Fruit fly (Drosophila melanogaster) whole organism, embryonic: Measurements from ENCODE around the gene alphaCOP.

Source experiments
- Atf3 ChIP-seq: fragments of 200-800 bp; sonication (Bioruptor generic); optimal IDR thresholded peaks from 3 replicates; lab custom pipeline; 2016; ENCODE audit warnings: missing biosample characterization, missing genetic modification characterization
- Awh ChIP-seq: fragments of 200-800 bp; sonication (Bioruptor generic); IDR thresholded peaks from 2 replicates; pipeline ENCODE4, ENCODE4 v1.3.6; 2022; ENCODE audit warnings: missing biosample characterization, missing genetic modification characterization
- Bgb ChIP-seq: fragments of 200-800 bp; sonication (Bioruptor generic); IDR thresholded peaks from 2 replicates; pipeline ENCODE4 v1.3.6; 2022; ENCODE audit warnings: missing biosample characterization, missing genetic modification characterization; ENCODE audit not compliant: partially characterized antibody
- CG1233 ChIP-seq: fragments of 200-800 bp; sonication (Bioruptor generic); optimal IDR thresholded peaks from 4 replicates; lab custom pipeline; 2018; ENCODE audit warnings: missing biosample characterization, mild to moderate bottlenecking, missing genetic modification characterization
- CG12769 ChIP-seq: fragments of 200-800 bp; sonication (Bioruptor generic); optimal IDR thresholded peaks from 2 replicates; lab custom pipeline; 2019; ENCODE audit warnings: missing biosample characterization, mild to moderate bottlenecking, missing genetic modification characterization, moderate library complexity
- CG12942 ChIP-seq: fragments of 200-800 bp; sonication (Bioruptor generic); optimal IDR thresholded peaks from 3 replicates; lab custom pipeline; 2016; ENCODE audit warnings: missing biosample characterization, missing genetic modification characterization
- CG14014 ChIP-seq: fragments of 200-800 bp; sonication (Bioruptor generic); IDR thresholded peaks from 2 replicates; pipeline ENCODE4 v1.3.6; 2022; ENCODE audit warnings: missing biosample characterization, missing genetic modification characterization
- CG14050 ChIP-seq: fragments of 200-800 bp; sonication (Bioruptor generic); IDR thresholded peaks from 3 replicates; pipeline ENCODE4 v1.3.6; 2022; ENCODE audit warnings: missing biosample characterization, missing genetic modification characterization
- CG18599 ChIP-seq: fragments of 200-800 bp; sonication (Bioruptor generic); optimal IDR thresholded peaks from 3 replicates; lab custom pipeline; 2017; ENCODE audit warnings: missing biosample characterization, missing genetic modification characterization, mild to moderate bottlenecking, moderate library complexity, missing genetic modification reagents
- CG2875 ChIP-seq: fragments of 200-800 bp; sonication (Bioruptor generic); optimal IDR thresholded peaks from 2 replicates; lab custom pipeline; 2017; ENCODE audit warnings: missing biosample characterization, mild to moderate bottlenecking, missing genetic modification characterization, missing genetic modification reagents
- CG31224 ChIP-seq: fragments of 200-800 bp; sonication (Bioruptor generic); IDR thresholded peaks from 2 replicates; pipeline ENCODE4 v1.3.6; 2022; ENCODE audit warnings: missing biosample characterization, missing genetic modification characterization
- CG34422 ChIP-seq: fragments of 200-800 bp; sonication (Bioruptor generic); IDR thresholded peaks from 3 replicates; pipeline ENCODE4 v1.3.6; 2022; ENCODE audit warnings: missing biosample characterization, missing genetic modification characterization
- CG4707 ChIP-seq: fragments of 200-800 bp; sonication (Bioruptor generic); optimal IDR thresholded peaks from 2 replicates; lab custom pipeline; 2018; ENCODE audit warnings: missing biosample characterization, mild to moderate bottlenecking, missing genetic modification characterization, moderate library complexity
- CG5953 ChIP-seq: fragments of 200-800 bp; sonication (Bioruptor generic); IDR thresholded peaks from 2 replicates; pipeline ENCODE4 v1.3.6; 2022; ENCODE audit warnings: missing biosample characterization, missing genetic modification characterization
- CG6813 ChIP-seq: fragments of 200-800 bp; sonication (Bioruptor generic); optimal IDR thresholded peaks from 2 replicates; lab custom pipeline; 2017; ENCODE audit warnings: missing biosample characterization, missing genetic modification characterization, mild to moderate bottlenecking, moderate library complexity, missing genetic modification reagents
- CG8765 ChIP-seq: fragments of 200-800 bp; sonication (Bioruptor generic); IDR thresholded peaks from 2 replicates; pipeline ENCODE4 v1.3.6; 2022; ENCODE audit warnings: missing biosample characterization, missing genetic modification characterization
- CoRest ChIP-seq: fragments of 200-800 bp; sonication (Bioruptor generic); optimal IDR thresholded peaks from 3 replicates; lab custom pipeline; 2018; ENCODE audit warnings: missing biosample characterization, mild to moderate bottlenecking, missing genetic modification characterization, moderate library complexity
- CrebB ChIP-seq: fragments of 200-800 bp; sonication (Bioruptor generic); optimal IDR thresholded peaks from 3 replicates; lab custom pipeline; 2018; ENCODE audit warnings: missing biosample characterization, mild to moderate bottlenecking, missing genetic modification characterization
- D19B ChIP-seq: fragments of 200-800 bp; sonication (Bioruptor generic); optimal IDR thresholded peaks from 2 replicates; lab custom pipeline; 2017; ENCODE audit warnings: missing biosample characterization, mild to moderate bottlenecking, missing genetic modification characterization
- Deaf1 ChIP-seq: fragments of 200-800 bp; optimal IDR thresholded peaks from 3 replicates; lab custom pipeline; 2019; ENCODE audit warnings: missing biosample characterization, mild to moderate bottlenecking, missing genetic modification characterization, moderate library complexity
- Doc2 ChIP-seq: fragments of 200-800 bp; sonication (Bioruptor generic); IDR thresholded peaks from 2 replicates; pipeline ENCODE4 v1.3.6; 2022; ENCODE audit warnings: missing biosample characterization, missing genetic modification characterization
- ERR ChIP-seq: fragments of 200-800 bp; sonication (Bioruptor generic); optimal IDR thresholded peaks from 2 replicates; lab custom pipeline; 2016; ENCODE audit warnings: missing biosample characterization, missing genetic modification characterization
- Elba2 ChIP-seq: fragments of 200-800 bp; sonication (Bioruptor generic); optimal IDR thresholded peaks from 3 replicates; lab custom pipeline; 2016; ENCODE audit warnings: missing biosample characterization, missing genetic modification characterization
- Gsc ChIP-seq: fragments of 200-800 bp; sonication (Bioruptor generic); IDR thresholded peaks from 2 replicates; pipeline ENCODE4 v1.3.6; 2022; ENCODE audit warnings: missing biosample characterization, missing genetic modification characterization
- MESR4 ChIP-seq: fragments of 200-800 bp; sonication (Bioruptor generic); optimal IDR thresholded peaks from 2 replicates; lab custom pipeline; 2018; ENCODE audit warnings: missing biosample characterization, mild to moderate bottlenecking, missing genetic modification characterization, moderate library complexity
- MTF-1 ChIP-seq: fragments of 200-800 bp; sonication (Bioruptor generic); optimal IDR thresholded peaks from 2 replicates; lab custom pipeline; 2018; ENCODE audit warnings: missing biosample characterization, mild to moderate bottlenecking, missing genetic modification characterization, borderline replicate concordance
- Mrtf ChIP-seq: fragments of 200-800 bp; sonication (Bioruptor generic); IDR thresholded peaks from 3 replicates; pipeline ENCODE4 v1.3.6; 2022; ENCODE audit warnings: missing biosample characterization, missing genetic modification characterization
- Myb ChIP-seq: fragments of 200-800 bp; sonication (Bioruptor generic); optimal IDR thresholded peaks from 2 replicates; lab custom pipeline; 2016; ENCODE audit warnings: missing biosample characterization, missing genetic modification characterization
- Nf-YB ChIP-seq: fragments of 200-800 bp; sonication (Bioruptor generic); optimal IDR thresholded peaks from 3 replicates; lab custom pipeline; 2019; ENCODE audit warnings: missing biosample characterization, mild to moderate bottlenecking, missing genetic modification characterization, moderate library complexity
- Ptx1 ChIP-seq: fragments of 200-800 bp; sonication (Bioruptor generic); IDR thresholded peaks from 2 replicates; pipeline ENCODE4 v1.3.6; 2022; ENCODE audit warnings: missing biosample characterization, missing genetic modification characterization
- Ravus ChIP-seq: fragments of 200-800 bp; sonication (Bioruptor generic); IDR thresholded peaks from 2 replicates; pipeline ENCODE4 v1.3.6; 2022; ENCODE audit warnings: missing biosample characterization, missing genetic modification characterization
- Rfx ChIP-seq: fragments of 200-800 bp; sonication (Bioruptor generic); IDR thresholded peaks from 2 replicates; pipeline ENCODE4 v1.3.6; 2022; ENCODE audit warnings: missing biosample characterization, missing genetic modification characterization
- Sry-β ChIP-seq: fragments of 200-800 bp; sonication (Bioruptor generic); optimal IDR thresholded peaks from 2 replicates; lab custom pipeline; 2018; ENCODE audit warnings: missing biosample characterization, mild to moderate bottlenecking, missing genetic modification characterization, moderate library complexity
- ab ChIP-seq: fragments of 200-800 bp; sonication (Bioruptor generic); optimal IDR thresholded peaks from 2 replicates; lab custom pipeline; 2016; ENCODE audit warnings: missing biosample characterization, missing genetic modification characterization
- abd-A ChIP-seq: fragments of 200-800 bp; sonication (Bioruptor generic); optimal IDR thresholded peaks from 3 replicates; lab custom pipeline; 2019; ENCODE audit warnings: missing biosample characterization, mild to moderate bottlenecking, missing genetic modification characterization, moderate library complexity
- chn ChIP-seq: fragments of 200-800 bp; sonication (Bioruptor generic); optimal IDR thresholded peaks from 2 replicates; lab custom pipeline; 2016; ENCODE audit warnings: missing biosample characterization, missing genetic modification characterization
- da ChIP-seq: fragments of 200-800 bp; sonication (Bioruptor generic); optimal IDR thresholded peaks from 2 replicates; lab custom pipeline; 2016; ENCODE audit warnings: missing biosample characterization, missing genetic modification characterization
- dati ChIP-seq: fragments of 200-800 bp; sonication (Bioruptor generic); IDR thresholded peaks from 2 replicates; pipeline ENCODE4 v1.3.6; 2022; ENCODE audit warnings: missing biosample characterization, missing genetic modification characterization
- fd3F ChIP-seq: fragments of 200-800 bp; sonication (Bioruptor generic); optimal IDR thresholded peaks from 2 replicates; lab custom pipeline; 2018; ENCODE audit warnings: missing biosample characterization, mild to moderate bottlenecking, missing genetic modification characterization, moderate library complexity
- hb ChIP-seq: fragments of 200-800 bp; sonication (Bioruptor generic); IDR thresholded peaks from 3 replicates; pipeline ENCODE4 v1.3.6; 2022; ENCODE audit warnings: missing biosample characterization, missing genetic modification characterization; ENCODE audit not compliant: partially characterized antibody
- inv ChIP-seq: fragments of 200-800 bp; sonication (Bioruptor generic); IDR thresholded peaks from 2 replicates; pipeline ENCODE4 v1.3.6; 2022; ENCODE audit warnings: missing biosample characterization, missing genetic modification characterization; ENCODE audit not compliant: partially characterized antibody
- mld ChIP-seq: fragments of 200-800 bp; sonication (Bioruptor generic); IDR thresholded peaks from 3 replicates; pipeline ENCODE4 v1.3.6; 2022; ENCODE audit warnings: missing biosample characterization, missing genetic modification characterization; ENCODE audit not compliant: partially characterized antibody
- nerfin-1 ChIP-seq: fragments of 200-800 bp; sonication (Bioruptor generic); optimal IDR thresholded peaks from 3 replicates; lab custom pipeline; 2019; ENCODE audit warnings: missing biosample characterization, mild to moderate bottlenecking, missing genetic modification characterization, moderate library complexity
- psq ChIP-seq: fragments of 200-800 bp; sonication (Bioruptor generic); optimal IDR thresholded peaks from 2 replicates; lab custom pipeline; 2017; ENCODE audit warnings: missing biosample characterization, missing genetic modification characterization
- ranshi ChIP-seq: fragments of 200-800 bp; sonication (Bioruptor generic); IDR thresholded peaks from 2 replicates; pipeline ENCODE4 v1.3.6; 2022; ENCODE audit warnings: missing biosample characterization, missing genetic modification characterization
- sens ChIP-seq: fragments of 200-800 bp; sonication (Bioruptor generic); peaks from one replicate; lab custom pipeline; 2016; ENCODE audit warnings: missing biosample characterization, missing genetic modification characterization
- slbo ChIP-seq: fragments of 200-800 bp; sonication (Bioruptor generic); IDR thresholded peaks from 2 replicates; pipeline ENCODE4 v1.3.6; 2022; ENCODE audit warnings: missing biosample characterization, missing genetic modification characterization
- sna ChIP-seq: fragments of 200-800 bp; sonication (Bioruptor generic); IDR thresholded peaks from 2 replicates; pipeline ENCODE4 v1.3.6; 2022; ENCODE audit warnings: missing biosample characterization, missing genetic modification characterization; ENCODE audit not compliant: partially characterized antibody
- tap ChIP-seq: fragments of 200-800 bp; optimal IDR thresholded peaks from 3 replicates; lab custom pipeline; 2019; ENCODE audit warnings: missing biosample characterization, mild to moderate bottlenecking, missing genetic modification characterization, moderate library complexity
- tgo ChIP-seq: fragments of 200-800 bp; sonication (Bioruptor generic); IDR thresholded peaks from 3 replicates; pipeline ENCODE4 v1.3.6; 2022; ENCODE audit warnings: missing biosample characterization, missing genetic modification characterization

The alphaCOP gene

dm6 chr3L:1644920-1645567 lies at the start of gene alphaCOP, which contains the start of gene CG13919 (continued):
- TF ChIP-seq Rfx (GFP tag; lab: Robert Waterston, UW) (peak; percentile 98), chn (GFP tag; lab: Kevin White, UChicago) (peak; percentile 96), tgo (peak; percentile 97), sens (GFP tag; lab: Kevin White, UChicago) (peak; percentile 99), CG34422 (GFP tag; lab: Robert Waterston, UW) (peak; percentile 99), Atf3 (GFP tag; lab: Kevin White, UChicago) (peak; percentile 85), Mrtf (GFP tag; lab: Robert Waterston, UW) (peak; percentile 95), da (GFP tag; lab: Kevin White, UChicago) (peak; percentile 72), nerfin-1 (peak; percentile 93), tap (tag; lab: Kevin White, UChicago) (peak; percentile 92), Sry-β (GFP tag; lab: Kevin White, UChicago) (peak; percentile 60), Elba2 (GFP tag; lab: Kevin White, UChicago) (peak; percentile 87), fd3F (GFP tag; lab: Kevin White, UChicago) (peak; percentile 97), CG8765 (GFP tag; lab: Robert Waterston, UW) (peak; percentile 94), sna (GFP tag; lab: Robert Waterston, UW) (no peak), ab (GFP tag; lab: Kevin White, UChicago) (peak; percentile 90), CG12942 (GFP tag; lab: Kevin White, UChicago) (peak; percentile 96), psq (GFP tag; lab: Kevin White, UChicago) (peak; percentile 90), inv (0 out of 2 replicates have a peak, but pooled peaks have one; percentile 12), Doc2 (GFP tag; lab: Robert Waterston, UW) (peak; percentile 77), CG12769 (tag; lab: Kevin White, UChicago) (no peak), Gsc (peak; percentile 87), MTF-1 (GFP tag; lab: Kevin White, UChicago) (peak; percentile 83), hb (no peak), CG6813 (GFP tag; lab: Kevin White, UChicago) (peak; percentile 75), CG1233 (GFP tag; lab: Kevin White, UChicago) (peak; percentile 95), Ravus (GFP tag; lab: Robert Waterston, UW) (peak; percentile 77), slbo (GFP tag; lab: Robert Waterston, UW) (peak; percentile 99), dati (GFP tag; lab: Robert Waterston, UW) (peak; percentile 88), D19B (GFP tag; lab: Kevin White, UChicago) (peak; percentile 86), CrebB (tag; lab: Kevin White, UChicago) (peak; percentile 95), Ptx1 (GFP tag; lab: Robert Waterston, UW) (peak; percentile 99), Awh (peak; percentile 98), CG5953 (GFP tag; lab: Robert Waterston, UW) (peak; percentile 97), CG31224 (GFP tag; lab: Robert Waterston, UW) (peak; percentile 94), Bgb (no peak), mld (GFP tag; lab: Robert Waterston, UW) (no peak), CG14014 (GFP tag; lab: Robert Waterston, UW) (peak; percentile 96), CG14050 (GFP tag; lab: Robert Waterston, UW) (peak; percentile 97), ranshi (peak; percentile 85; the same call in 1 of the 2 replicates), CG2875 (GFP tag; lab: Kevin White, UChicago) (peak; percentile 89), Nf-YB (GFP tag; lab: Kevin White, UChicago) (peak; percentile 84), Myb (GFP tag; lab: Kevin White, UChicago) (peak; percentile 66), abd-A (no peak), Deaf1 (tag; lab: Kevin White, UChicago) (peak; percentile 77), ERR (GFP tag; lab: Kevin White, UChicago) (peak; percentile 88), MESR4 (GFP tag; lab: Kevin White, UChicago) (peak; percentile 95), CoRest (peak; percentile 98), CG18599 (GFP tag; lab: Kevin White, UChicago) (peak; percentile 93), CG4707 (GFP tag; lab: Kevin White, UChicago) (peak; percentile 92)
